Worm (Caenorhabditis elegans): ENCODE measurements around the gene F28F9.3.

The F28F9.3 gene

ce11 chrIV:3854606-3855005 lies 27.9 kb downstream of the F28F9.3 start:
- TF ChIP-seq tbp1 (GFP tag; optimal IDR thresholded peaks at IDR 0.05), result no peak
- TF ChIP-seq dox-1 (GFP tag; IDR thresholded peaks at IDR 0.05), result peak; percentile 30; the same call in 1 of the 2 replicates
- TF ChIP-seq zfh-2 (GFP tag; conservative IDR thresholded peaks at IDR 0.05), result peak; percentile 50
- TF ChIP-seq F49E8.2 (tag; optimal IDR thresholded peaks at IDR 0.05; ENCODE audit: insufficient read depth), result no peak
- TF ChIP-seq nhr-120 (GFP tag; IDR thresholded peaks at IDR 0.05), result no peak

ce11 chrIV:3855543-3855942 lies 28.9 kb downstream of the F28F9.3 start, which contains the start of gene zag-1:
Gene zag-1, plus strand, starts transcription at chrIV:3855843.
- TF ChIP-seq aptf-2 (GFP tag; conservative IDR thresholded peaks at IDR 0.05) (no peak), let-526 (GFP tag; IDR thresholded peaks at IDR 0.05) (no peak)

ce11 chrIV:3856190-3856589 lies 29.5 kb downstream of the F28F9.3 start:
- 0 out of 2 replicates have a peak, but pooled peaks have one; percentile 22 for TF ChIP-seq zfh-2 (GFP tag; conservative IDR thresholded peaks at IDR 0.05)
- TF ChIP-seq K12H6.12 (tag; optimal IDR thresholded peaks at IDR 0.05), result no peak

ce11 chrIV:3857999-3858552 lies 31.4 kb downstream of the F28F9.3 start:
- TF ChIP-seq xnd-1 (tag; optimal IDR thresholded peaks at IDR 0.05) (no peak), snpc-4 (GFP tag; optimal IDR thresholded peaks at IDR 0.05) (no peak), snpc-4 (tag; optimal IDR thresholded peaks at IDR 0.05) (no peak), repo-1 (tag; optimal IDR thresholded peaks at IDR 0.05) (no peak), egl-18 (GFP tag; IDR thresholded peaks at IDR 0.05) (no peak)

- TF ChIP-seq pha-4 (tag; optimal IDR thresholded peaks at IDR 0.05) (no peak), mcd-1 (GFP tag; IDR thresholded peaks at IDR 0.05) (0 out of 2 replicates have a peak, but pooled peaks have one; percentile 5), zfh-2 (GFP tag; conservative IDR thresholded peaks at IDR 0.05) (peak; percentile 61)
Measured at ce11 chrIV:3859552-3859951, 32.9 kb downstream of the F28F9.3 start.

ce11 chrIV:3860419-3860818 lies 33.7 kb downstream of the F28F9.3 start:
- no peak for TF ChIP-seq ztf-3 (GFP tag; optimal IDR thresholded peaks at IDR 0.05)
- no peak for TF ChIP-seq efl-1 (GFP tag; optimal IDR thresholded peaks at IDR 0.05)
- no peak for TF ChIP-seq snpc-4 (GFP tag; optimal IDR thresholded peaks at IDR 0.05)
- TF ChIP-seq snpc-4 (tag; optimal IDR thresholded peaks at IDR 0.05), result no peak

ce11 chrIV:3862948-3863347 lies 36.3 kb downstream of the F28F9.3 start:
- TF ChIP-seq lsy-27 (tag; optimal IDR thresholded peaks at IDR 0.05; ENCODE audit: borderline replicate concordance, insufficient read depth) (no peak), xnd-1 (tag; optimal IDR thresholded peaks at IDR 0.05) (no peak), dpff-1 (tag; optimal IDR thresholded peaks at IDR 0.05) (no peak), F10E7.11 (tag; optimal IDR thresholded peaks at IDR 0.05) (no peak), pha-4 (tag; optimal IDR thresholded peaks at IDR 0.05) (no peak), F57A8.1 (GFP tag; optimal IDR thresholded peaks at IDR 0.05) (no peak), ztf-18 (tag; optimal IDR thresholded peaks at IDR 0.05) (no peak), nfyb-1 (GFP tag; IDR thresholded peaks at IDR 0.05) (no peak), B0261.1 (tag; optimal IDR thresholded peaks at IDR 0.05) (no peak), nfya-2 (GFP tag; IDR thresholded peaks at IDR 0.05) (no peak), mxl-1 (tag; optimal IDR thresholded peaks at IDR 0.05) (no peak), bed-1 (GFP tag; IDR thresholded peaks at IDR 0.05) (no peak), F37B4.10 (GFP tag; IDR thresholded peaks at IDR 0.05) (no peak), hlh-12 (tag; optimal IDR thresholded peaks at IDR 0.05) (no peak), nhr-90 (tag; optimal IDR thresholded peaks at IDR 0.05) (no peak), nfya-1 (tag; optimal IDR thresholded peaks at IDR 0.05; ENCODE audit: borderline replicate concordance, insufficient read depth) (no peak), attf-5 (GFP tag; optimal IDR thresholded peaks at IDR 0.05) (no peak), hmg-20 (GFP tag; IDR thresholded peaks at IDR 0.05) (no peak)
